Worm (Caenorhabditis elegans): ENCODE measurements around the gene Y39A1C.1.

- peak; percentile 16 for TF ChIP-seq unc-62 (GFP tag; optimal IDR thresholded peaks at IDR 0.05)
- TF ChIP-seq ztf-11 (tag; optimal IDR thresholded peaks at IDR 0.05): no peak
- no peak for TF ChIP-seq elt-3 (tag; optimal IDR thresholded peaks at IDR 0.05)
- no peak for TF ChIP-seq snpc-4 (tag; optimal IDR thresholded peaks at IDR 0.05)
- TF ChIP-seq sptf-1 (tag; optimal IDR thresholded peaks at IDR 0.05): no peak
- TF ChIP-seq nhr-237 (tag; optimal IDR thresholded peaks at IDR 0.05): no peak
- no peak for TF ChIP-seq nhr-12 (tag; optimal IDR thresholded peaks at IDR 0.05)
- TF ChIP-seq lsy-2 (tag; optimal IDR thresholded peaks at IDR 0.05): no peak
- no peak for TF ChIP-seq blmp-1 (tag; optimal IDR thresholded peaks at IDR 0.05)
- TF ChIP-seq M03D4.4 (tag; optimal IDR thresholded peaks at IDR 0.05): no peak
- no peak for TF ChIP-seq mep-1 (tag; optimal IDR thresholded peaks at IDR 0.05)
- no peak for TF ChIP-seq elt-1 (tag; optimal IDR thresholded peaks at IDR 0.05; ENCODE audit: borderline replicate concordance, insufficient read depth)
Observed at ce11 chrIII:10816045-10816444, 39.2 kb upstream of the Y39A1C.1 start.

All from whole organism, mixed stage, embryonic.